Fruit fly (Drosophila melanogaster) Kc167 (cell line): Measurements from ENCODE around the gene CG13126.

Experiments
- psq ChIP-seq: fragments of >200 bp; optimal IDR thresholded peaks from 2 replicates; lab custom pipeline; 2017; ENCODE audit warnings: missing external identifiers
- ttk ChIP-seq: sonication (Bioruptor generic); optimal IDR thresholded peaks from 2 replicates; lab custom pipeline; 2017; ENCODE audit warnings: missing external identifiers

DNA sequence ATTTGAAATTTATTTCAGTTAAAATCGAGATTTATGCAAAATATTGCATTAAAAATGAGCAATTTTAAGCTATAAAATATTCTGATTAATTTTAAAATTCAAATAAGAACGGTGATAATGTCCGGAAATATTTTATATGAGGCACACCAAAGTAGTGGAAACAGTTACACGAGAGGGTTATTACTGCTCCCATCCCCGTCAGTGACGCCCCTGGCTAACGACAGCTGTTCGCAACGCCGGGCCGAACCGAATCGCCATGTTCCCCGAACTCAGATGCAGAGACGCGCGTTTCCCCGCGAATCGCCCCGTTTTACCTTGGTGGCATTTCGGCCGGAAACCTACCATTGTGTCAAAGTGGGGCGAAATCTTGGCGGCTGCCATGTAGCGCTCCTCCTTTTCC lies 42.2 kb downstream of the CG13126 start:
- TF ChIP-seq ttk (lab: Kevin White, UChicago) = no peak
- TF ChIP-seq psq = no peak
